Fruit fly (Drosophila melanogaster) Kc167 (cell line): ENCODE measurements around the gene CheA7a.

Source experiments
- Sin3A ChIP-seq: fragments of >200 bp; optimal IDR thresholded peaks from 2 replicates; lab custom pipeline; 2018; ENCODE audit warnings: missing external identifiers
- h ChIP-seq: fragments of >200 bp; optimal IDR thresholded peaks from 3 replicates; lab custom pipeline; 2018; ENCODE audit warnings: missing external identifiers
- psq ChIP-seq: fragments of >200 bp; optimal IDR thresholded peaks from 2 replicates; lab custom pipeline; 2017; ENCODE audit warnings: missing external identifiers
- ttk ChIP-seq: sonication (Bioruptor generic); optimal IDR thresholded peaks from 2 replicates; lab custom pipeline; 2017; ENCODE audit warnings: missing external identifiers

DNA sequence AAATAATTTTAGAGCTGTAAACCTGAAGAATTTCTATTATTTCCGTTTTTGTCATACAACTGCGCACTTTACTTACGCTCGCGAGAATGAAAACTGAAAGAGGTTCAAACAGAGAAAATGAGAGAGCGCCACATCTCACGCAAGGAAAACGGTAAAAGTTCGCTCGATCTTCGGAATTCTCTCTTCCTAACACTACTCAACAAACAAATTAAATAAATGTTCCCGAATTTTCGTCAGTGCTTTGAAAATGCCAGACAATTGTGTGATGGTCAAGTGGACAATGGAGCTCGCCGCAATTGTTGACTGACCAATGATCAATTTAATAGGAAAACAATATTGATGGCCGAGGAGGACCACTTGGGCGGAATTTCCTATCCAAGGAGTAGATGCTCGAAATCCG is 27.8 kb downstream of the CheA7a start, which contains the start of gene CG1677:
- no peak for TF ChIP-seq ttk (lab: Kevin White, UChicago)
- no peak for TF ChIP-seq h (lab: Kevin White, UChicago)
- no peak for TF ChIP-seq psq (lab: Kevin White, UChicago)
- no peak for TF ChIP-seq Sin3A (lab: Kevin White, UChicago)
